Fruit fly (Drosophila melanogaster) whole organism, embryonic: ENCODE measurements around the gene orion.
A peak's percentile ranks its signal among the peaks of the same experiment; 100 is the strongest.

Experiments
- Adf1 ChIP-seq: fragments of 200-800 bp; sonication (Bioruptor generic); IDR thresholded peaks from 2 replicates; pipeline ENCODE4 v1.3.6; 2022; ENCODE audit warnings: missing biosample characterization, missing genetic modification characterization
- Aef1 ChIP-seq: fragments of 200-800 bp; sonication (Bioruptor generic); IDR thresholded peaks from 3 replicates; pipeline ENCODE4 v1.3.6; 2022; ENCODE audit warnings: missing biosample characterization, missing genetic modification characterization
- Bdp1 ChIP-seq: fragments of 200-800 bp; sonication (Bioruptor generic); optimal IDR thresholded peaks from 3 replicates; lab custom pipeline; 2016; ENCODE audit warnings: missing biosample characterization, missing genetic modification characterization
- Blimp-1 ChIP-seq: fragments of 200-800 bp; sonication (Bioruptor generic); optimal IDR thresholded peaks from 3 replicates; lab custom pipeline; 2018; ENCODE audit warnings: missing biosample characterization, missing genetic modification characterization, mild to moderate bottlenecking, moderate library complexity, missing genetic modification reagents
- CG10267 ChIP-seq: fragments of 200-800 bp; sonication (Bioruptor generic); optimal IDR thresholded peaks from 2 replicates; lab custom pipeline; 2018; ENCODE audit warnings: missing biosample characterization, mild to moderate bottlenecking, missing genetic modification characterization, moderate library complexity
- CG11560 ChIP-seq: fragments of 200-800 bp; sonication (Bioruptor generic); IDR thresholded peaks from 3 replicates; pipeline ENCODE4 v1.3.6; 2022; ENCODE audit warnings: missing biosample characterization, missing genetic modification characterization
- CG12659 ChIP-seq: fragments of 200-800 bp; sonication (Bioruptor generic); optimal IDR thresholded peaks from 3 replicates; lab custom pipeline; 2017; ENCODE audit warnings: mild to moderate bottlenecking, missing biosample characterization, missing genetic modification reagents, missing genetic modification characterization
- CG17361 ChIP-seq: fragments of 200-800 bp; sonication (Bioruptor generic); IDR thresholded peaks from 3 replicates; pipeline ENCODE4 v1.3.6; 2022; ENCODE audit warnings: missing biosample characterization, missing genetic modification characterization
- CG33557 ChIP-seq: fragments of 200-800 bp; sonication (Bioruptor generic); optimal IDR thresholded peaks from 2 replicates; lab custom pipeline; 2019; ENCODE audit warnings: missing biosample characterization, mild to moderate bottlenecking, missing genetic modification characterization, moderate library complexity
- CG3407 ChIP-seq: fragments of 200-800 bp; sonication (Bioruptor generic); optimal IDR thresholded peaks from 2 replicates; lab custom pipeline; 2018; ENCODE audit warnings: missing biosample characterization, mild to moderate bottlenecking, missing genetic modification characterization
- CG4404 ChIP-seq: fragments of 200-800 bp; sonication (Bioruptor generic); IDR thresholded peaks from 2 replicates; pipeline ENCODE4 v1.3.6; 2022; ENCODE audit warnings: missing biosample characterization, missing genetic modification characterization
- CG6854 ChIP-seq: fragments of 200-800 bp; sonication (Bioruptor generic); optimal IDR thresholded peaks from 3 replicates; lab custom pipeline; 2017; ENCODE audit warnings: missing biosample characterization, mild to moderate bottlenecking, missing genetic modification characterization
- CG7745 ChIP-seq: fragments of 200-800 bp; sonication (Bioruptor generic); optimal IDR thresholded peaks from 2 replicates; lab custom pipeline; 2018; ENCODE audit warnings: missing biosample characterization, mild to moderate bottlenecking, missing genetic modification characterization, moderate library complexity
- CG7786 ChIP-seq: fragments of 200-800 bp; sonication (Bioruptor generic); optimal IDR thresholded peaks from 2 replicates; lab custom pipeline; 2016; ENCODE audit warnings: missing biosample characterization, missing genetic modification characterization
- CG8089 ChIP-seq: fragments of 200-800 bp; sonication (Bioruptor generic); optimal IDR thresholded peaks from 3 replicates; lab custom pipeline; 2016; ENCODE audit warnings: missing biosample characterization, missing genetic modification characterization
- CG8944 ChIP-seq: fragments of 200-800 bp; sonication (Bioruptor generic); optimal IDR thresholded peaks from 3 replicates; lab custom pipeline; 2016; ENCODE audit warnings: missing biosample characterization, missing genetic modification characterization
- CG9215 ChIP-seq: fragments of 200-800 bp; sonication (Bioruptor generic); IDR thresholded peaks from 2 replicates; pipeline ENCODE4 v1.3.6; 2022; ENCODE audit warnings: missing biosample characterization, missing genetic modification characterization
- CG9797 ChIP-seq: fragments of 200-800 bp; sonication (Bioruptor generic); optimal IDR thresholded peaks from 3 replicates; lab custom pipeline; 2018; ENCODE audit warnings: missing biosample characterization, mild to moderate bottlenecking, missing genetic modification characterization
- CG9932 ChIP-seq: fragments of 200-800 bp; sonication (Bioruptor generic); IDR thresholded peaks from 2 replicates; pipeline ENCODE4 v1.3.6; 2022; ENCODE audit warnings: missing biosample characterization, missing genetic modification characterization
- CHES-1-like ChIP-seq: fragments of 200-800 bp; sonication (Bioruptor generic); optimal IDR thresholded peaks from 2 replicates; lab custom pipeline; 2016; ENCODE audit warnings: missing biosample characterization, missing genetic modification characterization
- D19B ChIP-seq: fragments of 200-800 bp; sonication (Bioruptor generic); optimal IDR thresholded peaks from 2 replicates; lab custom pipeline; 2017; ENCODE audit warnings: missing biosample characterization, mild to moderate bottlenecking, missing genetic modification characterization
- Fer3 ChIP-seq: fragments of 200-800 bp; sonication (Bioruptor generic); optimal IDR thresholded peaks from 2 replicates; lab custom pipeline; 2018; ENCODE audit warnings: missing biosample characterization, mild to moderate bottlenecking, missing genetic modification characterization, moderate library complexity
- Hmx ChIP-seq: fragments of 200-800 bp; sonication (Bioruptor generic); optimal IDR thresholded peaks from 2 replicates; lab custom pipeline; 2016; ENCODE audit warnings: missing biosample characterization, missing genetic modification characterization
- Hr51 ChIP-seq, 2 experiments: fragments of 200-800 bp; sonication (Bioruptor generic); optimal IDR thresholded peaks; 2 replicates in 1 of 2; 3 replicates in 1 of 2; lab custom pipeline; 2016 to 2018; ENCODE audit warnings: missing biosample characterization in 2 of 2, missing genetic modification characterization in 2 of 2, mild to moderate bottlenecking in 1 of 2, moderate library complexity in 1 of 2
- Jarid2 ChIP-seq: fragments of 200-800 bp; sonication (Bioruptor generic); optimal IDR thresholded peaks from 3 replicates; lab custom pipeline; 2017; ENCODE audit warnings: mild to moderate bottlenecking, missing biosample characterization, missing genetic modification reagents, missing genetic modification characterization
- Max ChIP-seq: fragments of 200-800 bp; sonication (Bioruptor generic); optimal IDR thresholded peaks from 2 replicates; lab custom pipeline; 2016; ENCODE audit warnings: missing biosample characterization, mild to moderate bottlenecking, missing genetic modification characterization
- Med ChIP-seq: fragments of 200-800 bp; sonication (Bioruptor generic); peaks from one replicate; lab custom pipeline; 2016; ENCODE audit warnings: missing biosample characterization, missing genetic modification characterization, mild to moderate bottlenecking, inconsistent platforms, moderate library complexity
- Optix ChIP-seq: fragments of 200-800 bp; sonication (Bioruptor generic); IDR thresholded peaks from 3 replicates; pipeline ENCODE4 v1.3.6; 2022; ENCODE audit warnings: missing biosample characterization, missing genetic modification characterization
- Xrp1 ChIP-seq: fragments of 200-800 bp; sonication (Bioruptor generic); IDR thresholded peaks from 2 replicates; pipeline ENCODE4 v1.3.6; 2022; ENCODE audit warnings: missing biosample characterization, missing genetic modification characterization
- ap ChIP-seq: fragments of 200-800 bp; sonication (Bioruptor generic); IDR thresholded peaks from 2 replicates; pipeline ENCODE4 v1.3.6; 2022; ENCODE audit warnings: missing biosample characterization, missing genetic modification characterization
- ash1 ChIP-seq: fragments of 200-800 bp; sonication (Bioruptor generic); optimal IDR thresholded peaks from 2 replicates; lab custom pipeline; 2018; ENCODE audit warnings: missing biosample characterization, mild to moderate bottlenecking, missing genetic modification characterization
- chinmo ChIP-seq: fragments of 200-800 bp; sonication (Bioruptor generic); IDR thresholded peaks from 4 replicates; pipeline ENCODE4 v1.3.6; 2022; ENCODE audit warnings: missing biosample characterization, missing genetic modification characterization; ENCODE audit not compliant: partially characterized antibody
- disco-r ChIP-seq: fragments of 200-800 bp; sonication (Bioruptor generic); optimal IDR thresholded peaks from 2 replicates; lab custom pipeline; 2016; ENCODE audit warnings: missing biosample characterization, missing genetic modification characterization
- fd96Cb ChIP-seq: fragments of 200-800 bp; sonication (Bioruptor generic); optimal IDR thresholded peaks from 2 replicates; lab custom pipeline; 2018; ENCODE audit warnings: missing biosample characterization, mild to moderate bottlenecking, missing genetic modification characterization, moderate library complexity
- gcm ChIP-seq: fragments of 200-800 bp; sonication (Bioruptor generic); optimal IDR thresholded peaks from 2 replicates; lab custom pipeline; 2019; ENCODE audit warnings: missing biosample characterization, mild to moderate bottlenecking, missing genetic modification characterization, moderate library complexity
- gem ChIP-seq: fragments of 200-800 bp; sonication (Bioruptor generic); optimal IDR thresholded peaks from 2 replicates; lab custom pipeline; 2019; ENCODE audit warnings: missing biosample characterization, mild to moderate bottlenecking, missing genetic modification characterization, moderate library complexity
- hb ChIP-seq: fragments of 200-800 bp; sonication (Bioruptor generic); IDR thresholded peaks from 3 replicates; pipeline ENCODE4 v1.3.6; 2022; ENCODE audit warnings: missing biosample characterization, missing genetic modification characterization; ENCODE audit not compliant: partially characterized antibody
- her ChIP-seq: fragments of 200-800 bp; sonication (Bioruptor generic); optimal IDR thresholded peaks from 2 replicates; lab custom pipeline; 2016; ENCODE audit warnings: missing biosample characterization, missing genetic modification characterization
- hth ChIP-seq: fragments of >200 bp; optimal IDR thresholded peaks from 2 replicates; lab custom pipeline; 2017; ENCODE audit warnings: inconsistent platforms
- inv ChIP-seq: fragments of 200-800 bp; sonication (Bioruptor generic); IDR thresholded peaks from 2 replicates; pipeline ENCODE4 v1.3.6; 2022; ENCODE audit warnings: missing biosample characterization, missing genetic modification characterization; ENCODE audit not compliant: partially characterized antibody
- kah ChIP-seq: fragments of 200-800 bp; sonication (Bioruptor generic); optimal IDR thresholded peaks from 2 replicates; lab custom pipeline; 2018; ENCODE audit warnings: missing biosample characterization, mild to moderate bottlenecking, missing genetic modification characterization
- lilli ChIP-seq: fragments of 200-800 bp; sonication (Bioruptor generic); optimal IDR thresholded peaks from 3 replicates; lab custom pipeline; 2016; ENCODE audit warnings: missing biosample characterization, missing genetic modification characterization
- peb ChIP-seq: fragments of 200-800 bp; sonication (Bioruptor generic); IDR thresholded peaks from 2 replicates; pipeline ENCODE4 v1.3.6; 2022; ENCODE audit warnings: missing biosample characterization, missing genetic modification characterization
- pita ChIP-seq: fragments of 200-800 bp; sonication (Bioruptor generic); optimal IDR thresholded peaks from 2 replicates; lab custom pipeline; 2017; ENCODE audit warnings: missing biosample characterization, mild to moderate bottlenecking, missing genetic modification characterization
- sd ChIP-seq: fragments of 200-800 bp; sonication (Bioruptor generic); optimal IDR thresholded peaks from 3 replicates; lab custom pipeline; 2018; ENCODE audit warnings: missing biosample characterization, mild to moderate bottlenecking, missing genetic modification characterization, moderate library complexity
- sens ChIP-seq: fragments of 200-800 bp; sonication (Bioruptor generic); peaks from one replicate; lab custom pipeline; 2016; ENCODE audit warnings: missing biosample characterization, missing genetic modification characterization
- sens-2 ChIP-seq: fragments of 200-800 bp; sonication (Bioruptor generic); IDR thresholded peaks from 2 replicates; pipeline ENCODE4 v1.3.6; 2022; ENCODE audit warnings: missing biosample characterization, missing genetic modification characterization
- slp2 ChIP-seq: fragments of 200-800 bp; sonication (Bioruptor generic); optimal IDR thresholded peaks from 2 replicates; lab custom pipeline; 2016; ENCODE audit warnings: missing biosample characterization, missing genetic modification characterization
- zen ChIP-seq: fragments of 200-800 bp; sonication (Bioruptor generic); optimal IDR thresholded peaks from 3 replicates; lab custom pipeline; 2018; ENCODE audit warnings: missing biosample characterization, mild to moderate bottlenecking, missing genetic modification characterization, moderate library complexity
- zen2 ChIP-seq: fragments of 200-800 bp; sonication (Bioruptor generic); IDR thresholded peaks from 3 replicates; pipeline ENCODE4 v1.3.6; 2022; ENCODE audit warnings: missing biosample characterization, missing genetic modification characterization; ENCODE audit not compliant: partially characterized antibody

orion gene

DNA sequence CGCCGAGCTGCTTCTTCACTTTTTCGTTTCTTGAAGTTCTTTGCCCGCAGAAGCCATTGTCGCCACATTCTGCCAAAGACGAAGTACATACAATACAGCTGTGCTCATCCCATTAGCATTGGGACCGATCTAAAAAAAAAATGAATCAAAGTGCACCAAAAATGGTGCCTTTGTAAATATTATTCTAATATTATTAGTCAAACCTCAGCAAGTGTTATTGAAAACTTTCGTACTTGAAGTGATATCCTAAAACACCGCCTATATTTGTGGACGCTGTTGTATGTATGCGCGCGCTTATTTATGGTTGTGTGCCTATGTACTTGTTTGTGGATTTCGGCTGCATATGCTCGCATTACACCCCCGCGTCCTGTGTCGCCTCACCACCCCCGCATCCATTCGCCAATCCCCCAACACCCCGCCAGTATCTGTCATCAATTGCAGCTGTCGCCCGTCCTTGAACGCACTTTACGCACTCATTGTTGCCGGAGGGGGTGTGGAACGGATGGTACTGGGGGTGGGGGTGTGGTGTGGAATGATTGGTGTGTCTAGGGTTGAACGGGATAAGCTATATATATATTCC lies 25.7 kb upstream of the orion start (continued):
- TF ChIP-seq inv (GFP tag; lab: Robert Waterston, UW) (no peak), her (GFP tag; lab: Kevin White, UChicago) (peak; percentile 12), CG11560 (tag; lab: Robert Waterston, UW) (peak; percentile 64), pita (GFP tag; lab: Kevin White, UChicago) (no peak), Fer3 (tag; lab: Kevin White, UChicago) (peak; percentile 78), Hr51 (GFP tag; optimal IDR thresholded peaks at IDR 0.05; lab: Kevin White, UChicago) (peak; percentile 40 to 91), CG9215 (GFP tag; lab: Robert Waterston, UW) (peak; percentile 52), Adf1 (GFP tag; lab: Robert Waterston, UW) (no peak; the same call in 1 of the 2 replicates), Aef1 (GFP tag; lab: Robert Waterston, UW) (peak; percentile 85), Max (GFP tag; lab: Kevin White, UChicago) (peak; percentile 75), Med (GFP tag; lab: Kevin White, UChicago) (peak; percentile 94), Xrp1 (peak; percentile 96), D19B (peak; percentile 43), CHES-1-like (GFP tag; lab: Kevin White, UChicago) (peak; percentile 19), ash1 (GFP tag; lab: Kevin White, UChicago) (no peak), Blimp-1 (GFP tag; lab: Kevin White, UChicago) (peak; percentile 90), CG12659 (peak; percentile 82), CG17361 (GFP tag; lab: Robert Waterston, UW) (peak; percentile 86), CG7745 (no peak), CG3407 (GFP tag; lab: Kevin White, UChicago) (peak; percentile 86), Jarid2 (GFP tag; lab: Kevin White, UChicago) (peak; percentile 65), ap (GFP tag; lab: Robert Waterston, UW) (peak; percentile 85), CG6854 (GFP tag; lab: Kevin White, UChicago) (peak; percentile 79), hth (lab: Kevin White, UChicago) (no peak), CG4404 (GFP tag; lab: Robert Waterston, UW) (peak; percentile 75), CG10267 (tag; lab: Kevin White, UChicago) (peak; percentile 86), sd (tag; lab: Kevin White, UChicago) (peak; percentile 65), sens-2 (peak; percentile 79), CG8089 (GFP tag; lab: Kevin White, UChicago) (peak; percentile 56), gcm (GFP tag; lab: Kevin White, UChicago) (peak; percentile 91), zen (tag; lab: Kevin White, UChicago) (peak; percentile 81), peb (GFP tag; lab: Robert Waterston, UW) (peak; percentile 75), sens (GFP tag; lab: Kevin White, UChicago) (peak; percentile 97), slp2 (GFP tag; lab: Kevin White, UChicago) (peak; percentile 53), CG9932 (peak; percentile 67), disco-r (GFP tag; lab: Kevin White, UChicago) (peak; percentile 60), gem (peak; percentile 93), Optix (peak; percentile 89), Bdp1 (GFP tag; lab: Kevin White, UChicago) (peak; percentile 65), chinmo (GFP tag; lab: Robert Waterston, UW) (0 out of 4 replicates have a peak, but pooled peaks have one; percentile 51), Hmx (no peak), zen2 (GFP tag; lab: Robert Waterston, UW) (no peak), hb (no peak), kah (GFP tag; lab: Kevin White, UChicago) (peak; percentile 73), fd96Cb (tag; lab: Kevin White, UChicago) (peak; percentile 89), CG8944 (peak; percentile 39), CG7786 (GFP tag; lab: Kevin White, UChicago) (peak; percentile 59), CG33557 (GFP tag; lab: Kevin White, UChicago) (peak; percentile 71), CG9797 (peak; percentile 28), lilli (GFP tag; lab: Kevin White, UChicago) (peak; percentile 79)
